Fruit fly (Drosophila melanogaster) whole organism, prepupa: ENCODE measurements around the gene CG5103.

Experiments
- Blimp-1 ChIP-seq: fragments of 200-800 bp; sonication (Bioruptor generic); optimal IDR thresholded peaks from 3 replicates; lab custom pipeline; 2017; ENCODE audit warnings: missing biosample characterization, missing genetic modification characterization, mild to moderate bottlenecking, moderate library complexity, missing genetic modification reagents
- CG10631 ChIP-seq: fragments of 200-800 bp; sonication (Bioruptor generic); optimal IDR thresholded peaks from 2 replicates; lab custom pipeline; 2016; ENCODE audit warnings: missing biosample characterization, missing genetic modification characterization
- CG11294 ChIP-seq: fragments of 200-800 bp; sonication (Bioruptor generic); IDR thresholded peaks from 2 replicates; pipeline ENCODE4 v1.3.6; 2022; ENCODE audit warnings: missing biosample characterization, missing genetic modification characterization
- CG11762 ChIP-seq: fragments of 200-800 bp; sonication (Bioruptor generic); optimal IDR thresholded peaks from 3 replicates; lab custom pipeline; 2016; ENCODE audit warnings: missing biosample characterization, missing genetic modification characterization; ENCODE audit not compliant: insufficient read depth
- CG11902 ChIP-seq: fragments of 200-800 bp; sonication (Bioruptor generic); optimal IDR thresholded peaks from 3 replicates; lab custom pipeline; 2016; ENCODE audit warnings: missing biosample characterization, missing genetic modification characterization
- CG15336 ChIP-seq: fragments of 200-800 bp; sonication (Bioruptor generic); IDR thresholded peaks from 2 replicates; pipeline ENCODE4 v1.3.6; 2022; ENCODE audit warnings: missing biosample characterization, missing genetic modification characterization
- CG1621 ChIP-seq: fragments of 200-800 bp; sonication (Bioruptor generic); optimal IDR thresholded peaks from 3 replicates; lab custom pipeline; 2018; ENCODE audit warnings: missing biosample characterization, mild to moderate bottlenecking, missing genetic modification characterization
- CG16779 ChIP-seq: fragments of 200-800 bp; sonication (Bioruptor generic); optimal IDR thresholded peaks from 3 replicates; lab custom pipeline; 2017; ENCODE audit warnings: missing biosample characterization, mild to moderate bottlenecking, missing genetic modification characterization
- CG3032 ChIP-seq: fragments of 200-800 bp; optimal IDR thresholded peaks from 2 replicates; lab custom pipeline; 2019; ENCODE audit warnings: missing biosample characterization, mild to moderate bottlenecking, missing genetic modification characterization, moderate library complexity
- CG31627 ChIP-seq: fragments of 200-800 bp; sonication (Bioruptor generic); optimal IDR thresholded peaks from 3 replicates; lab custom pipeline; 2016; ENCODE audit warnings: missing biosample characterization, missing genetic modification characterization
- CG32006 ChIP-seq: fragments of 200-800 bp; sonication (Bioruptor generic); optimal IDR thresholded peaks from 3 replicates; lab custom pipeline; 2017; ENCODE audit warnings: missing biosample characterization, mild to moderate bottlenecking, missing genetic modification characterization
- CG34406 ChIP-seq: fragments of 200-800 bp; sonication (Bioruptor generic); optimal IDR thresholded peaks from 3 replicates; lab custom pipeline; 2016; ENCODE audit warnings: missing biosample characterization, missing genetic modification characterization
- CG3919 ChIP-seq: fragments of 200-800 bp; sonication (Bioruptor generic); optimal IDR thresholded peaks from 3 replicates; lab custom pipeline; 2016; ENCODE audit warnings: missing biosample characterization, missing genetic modification characterization
- CG4318 ChIP-seq: fragments of 200-800 bp; sonication (Bioruptor generic); optimal IDR thresholded peaks from 3 replicates; lab custom pipeline; 2017; ENCODE audit warnings: missing biosample characterization, mild to moderate bottlenecking, missing genetic modification characterization
- CG6163 ChIP-seq: fragments of 200-800 bp; sonication (Bioruptor generic); IDR thresholded peaks from 3 replicates; pipeline ENCODE4 v1.3.6; 2022; ENCODE audit warnings: missing biosample characterization, missing genetic modification characterization
- CG6808 ChIP-seq: fragments of 200-800 bp; sonication (Bioruptor generic); optimal IDR thresholded peaks from 3 replicates; lab custom pipeline; 2017; ENCODE audit warnings: missing biosample characterization, missing genetic modification characterization, mild to moderate bottlenecking, moderate library complexity, missing genetic modification reagents
- CG7368 ChIP-seq: fragments of 200-800 bp; sonication (Bioruptor generic); optimal IDR thresholded peaks from 3 replicates; lab custom pipeline; 2016; ENCODE audit warnings: missing biosample characterization, missing genetic modification characterization
- CG8119 ChIP-seq: fragments of 200-800 bp; sonication (Bioruptor generic); IDR thresholded peaks from 3 replicates; pipeline ENCODE4 v1.3.6; 2022; ENCODE audit warnings: missing biosample characterization, missing genetic modification characterization
- CG8632 ChIP-seq: fragments of 200-800 bp; sonication (Bioruptor generic); optimal IDR thresholded peaks from 3 replicates; lab custom pipeline; 2016; ENCODE audit warnings: missing biosample characterization, missing genetic modification characterization
- CG9139 ChIP-seq: fragments of 200-800 bp; sonication (Bioruptor generic); optimal IDR thresholded peaks from 3 replicates; lab custom pipeline; 2017; ENCODE audit warnings: missing biosample characterization, mild to moderate bottlenecking, missing genetic modification characterization
- Eip75B ChIP-seq: fragments of 200-800 bp; sonication (Bioruptor generic); optimal IDR thresholded peaks from 3 replicates; lab custom pipeline; 2016; ENCODE audit warnings: missing biosample characterization, missing genetic modification characterization
- Eip78C ChIP-seq: fragments of 200-800 bp; sonication (Bioruptor generic); peaks from one replicate; lab custom pipeline; 2016; ENCODE audit warnings: missing biosample characterization, missing genetic modification characterization
- Eip93F ChIP-seq: fragments of 200-800 bp; sonication (Bioruptor generic); optimal IDR thresholded peaks from 2 replicates; lab custom pipeline; 2016; ENCODE audit warnings: missing biosample characterization, mild to moderate bottlenecking, missing genetic modification characterization
- Ets21C ChIP-seq: fragments of 200-800 bp; sonication (Bioruptor generic); optimal IDR thresholded peaks from 3 replicates; lab custom pipeline; 2016; ENCODE audit warnings: missing biosample characterization, missing genetic modification characterization
- Ets96B ChIP-seq: fragments of 200-800 bp; optimal IDR thresholded peaks from 2 replicates; lab custom pipeline; 2019; ENCODE audit warnings: missing biosample characterization, mild to moderate bottlenecking, missing genetic modification characterization, moderate library complexity
- Gug ChIP-seq: fragments of 200-800 bp; sonication (Bioruptor generic); IDR thresholded peaks from 2 replicates; pipeline ENCODE4 v1.3.6; 2022; ENCODE audit warnings: missing biosample characterization, missing genetic modification characterization
- Hr38 ChIP-seq: sonication (Bioruptor generic); optimal IDR thresholded peaks from 2 replicates; lab custom pipeline; 2016; ENCODE audit warnings: missing biosample characterization, missing genetic modification characterization
- Hr39 ChIP-seq: fragments of 200-800 bp; sonication (Bioruptor generic); optimal IDR thresholded peaks from 2 replicates; lab custom pipeline; 2016; ENCODE audit warnings: missing biosample characterization, missing genetic modification characterization
- Hr4 ChIP-seq: fragments of 200-800 bp; sonication (Bioruptor generic); optimal IDR thresholded peaks from 3 replicates; lab custom pipeline; 2016; ENCODE audit warnings: missing biosample characterization, missing genetic modification characterization
- Lpt ChIP-seq: fragments of 200-800 bp; sonication (Bioruptor generic); optimal IDR thresholded peaks from 3 replicates; lab custom pipeline; 2016; ENCODE audit warnings: missing biosample characterization, missing genetic modification characterization
- Met ChIP-seq: fragments of 200-800 bp; sonication (Bioruptor generic); optimal IDR thresholded peaks from 3 replicates; lab custom pipeline; 2016; ENCODE audit warnings: missing biosample characterization, missing genetic modification characterization
- OdsH ChIP-seq: fragments of 200-800 bp; sonication (Bioruptor generic); optimal IDR thresholded peaks from 3 replicates; lab custom pipeline; 2016; ENCODE audit warnings: missing biosample characterization, missing genetic modification characterization
- Smox ChIP-seq: fragments of 200-800 bp; sonication (Bioruptor generic); optimal IDR thresholded peaks from 3 replicates; lab custom pipeline; 2016; ENCODE audit warnings: missing biosample characterization, missing genetic modification characterization
- Sox14 ChIP-seq: fragments of 200-800 bp; sonication (Bioruptor generic); optimal IDR thresholded peaks from 3 replicates; lab custom pipeline; 2016; ENCODE audit warnings: missing biosample characterization, missing genetic modification characterization
- Sox15 ChIP-seq: fragments of 200-800 bp; sonication (Bioruptor generic); optimal IDR thresholded peaks from 3 replicates; lab custom pipeline; 2016; ENCODE audit warnings: missing biosample characterization, missing genetic modification characterization
- achi ChIP-seq: fragments of 200-800 bp; sonication (Bioruptor generic); optimal IDR thresholded peaks from 3 replicates; lab custom pipeline; 2016; ENCODE audit warnings: missing biosample characterization, missing genetic modification characterization
- cyc ChIP-seq: fragments of 200-800 bp; sonication (Bioruptor generic); optimal IDR thresholded peaks from 3 replicates; lab custom pipeline; 2016; ENCODE audit warnings: missing biosample characterization, missing genetic modification characterization
- dac ChIP-seq: fragments of 200-800 bp; sonication (Bioruptor generic); optimal IDR thresholded peaks from 2 replicates; lab custom pipeline; 2017; ENCODE audit warnings: missing biosample characterization, mild to moderate bottlenecking, missing genetic modification characterization
- dsx ChIP-seq: fragments of 200-800 bp; optimal IDR thresholded peaks from 3 replicates; lab custom pipeline; 2019; ENCODE audit warnings: missing biosample characterization, mild to moderate bottlenecking, missing genetic modification characterization, moderate library complexity; ENCODE audit not compliant: poor library complexity, severe bottlenecking
- eg ChIP-seq: fragments of 200-800 bp; sonication (Bioruptor generic); IDR thresholded peaks from 3 replicates; pipeline ENCODE4 v1.3.6; 2022; ENCODE audit warnings: missing biosample characterization, missing genetic modification characterization
- esn ChIP-seq: fragments of 200-800 bp; sonication (Bioruptor generic); optimal IDR thresholded peaks from 2 replicates; lab custom pipeline; 2016; ENCODE audit warnings: missing biosample characterization, mild to moderate bottlenecking, missing genetic modification characterization, moderate library complexity
- fd59A ChIP-seq: fragments of 200-800 bp; sonication (Bioruptor generic); optimal IDR thresholded peaks from 2 replicates; lab custom pipeline; 2017; ENCODE audit warnings: missing biosample characterization, mild to moderate bottlenecking, missing genetic modification characterization, missing genetic modification reagents
- fd85E ChIP-seq: fragments of 200-800 bp; sonication (Bioruptor generic); optimal IDR thresholded peaks from 3 replicates; lab custom pipeline; 2016; ENCODE audit warnings: missing biosample characterization, missing genetic modification characterization
- fkh ChIP-seq: fragments of 200-800 bp; sonication (Bioruptor generic); optimal IDR thresholded peaks from 3 replicates; lab custom pipeline; 2017; ENCODE audit warnings: missing biosample characterization, mild to moderate bottlenecking, missing genetic modification characterization, moderate library complexity
- lz ChIP-seq: fragments of 200-800 bp; sonication (Bioruptor generic); optimal IDR thresholded peaks from 3 replicates; lab custom pipeline; 2016; ENCODE audit warnings: missing biosample characterization, missing genetic modification characterization
- net ChIP-seq: fragments of 200-800 bp; sonication (Bioruptor generic); optimal IDR thresholded peaks from 3 replicates; lab custom pipeline; 2016; ENCODE audit warnings: missing biosample characterization, missing genetic modification characterization
- pdm3 ChIP-seq: fragments of 200-800 bp; sonication (Bioruptor generic); optimal IDR thresholded peaks from 3 replicates; lab custom pipeline; 2016; ENCODE audit warnings: missing biosample characterization, missing genetic modification characterization
- salr ChIP-seq, 2 experiments: fragments of 200-800 bp; sonication (Bioruptor generic); optimal IDR thresholded peaks; 3 replicates each; lab custom pipeline; 2016 to 2018; ENCODE audit warnings: missing biosample characterization in 2 of 2, missing genetic modification characterization in 2 of 2, mild to moderate bottlenecking in 1 of 2
- spab ChIP-seq: fragments of 200-800 bp; sonication (Bioruptor generic); optimal IDR thresholded peaks from 2 replicates; lab custom pipeline; 2017; ENCODE audit warnings: missing biosample characterization, mild to moderate bottlenecking, missing genetic modification characterization, missing genetic modification reagents
- ss ChIP-seq, 2 experiments: fragments of 200-800 bp; sonication (Bioruptor generic); optimal IDR thresholded peaks; 2 replicates in 1 of 2; 3 replicates in 1 of 2; lab custom pipeline; 2017 to 2018; ENCODE audit warnings: mild to moderate bottlenecking in 2 of 2, missing biosample characterization in 2 of 2, missing genetic modification characterization in 2 of 2, moderate library complexity in 1 of 2
- svp ChIP-seq: fragments of 200-800 bp; sonication (Bioruptor generic); peaks from one replicate; lab custom pipeline; 2016; ENCODE audit warnings: missing biosample characterization, missing genetic modification characterization
- topi ChIP-seq: fragments of 200-800 bp; sonication (Bioruptor generic); optimal IDR thresholded peaks from 3 replicates; lab custom pipeline; 2016; ENCODE audit warnings: missing biosample characterization, missing genetic modification characterization
- vri ChIP-seq: fragments of 200-800 bp; sonication (Bioruptor generic); optimal IDR thresholded peaks from 3 replicates; lab custom pipeline; 2016; ENCODE audit warnings: missing biosample characterization, mild to moderate bottlenecking, missing genetic modification characterization

The CG5103 gene

DNA sequence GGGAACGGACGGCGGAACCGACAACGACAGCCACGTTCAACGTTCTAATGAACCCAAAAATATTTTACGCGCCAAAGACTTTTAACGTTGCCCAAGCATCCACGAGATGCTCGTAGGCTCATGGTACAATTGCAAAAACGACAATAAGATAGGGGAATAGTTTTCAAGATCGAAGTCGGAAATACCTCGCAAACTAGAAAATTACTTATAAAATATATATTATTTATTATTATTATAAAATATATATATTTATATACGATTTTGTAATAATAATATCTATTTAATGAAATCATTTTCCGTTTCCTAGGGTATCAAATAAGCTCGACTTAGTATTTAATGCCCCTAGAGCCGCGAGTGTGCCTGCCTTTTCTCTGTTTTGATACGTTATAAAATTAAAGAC, 50.9 kb downstream of the CG5103 start:
- TF ChIP-seq Eip75B, result peak; percentile 14
- TF ChIP-seq salr (GFP tag; optimal IDR thresholded peaks at IDR 0.05; lab: Kevin White, UChicago), result peak in 1 of 2 experiments; percentile 12
- no peak for TF ChIP-seq pdm3
- no peak for TF ChIP-seq vri (GFP tag; lab: Kevin White, UChicago)
- TF ChIP-seq Blimp-1 (GFP tag; lab: Kevin White, UChicago), result no peak
- peak; percentile 39; the same call in 1 of the 2 replicates for TF ChIP-seq Gug (GFP tag; lab: Robert Waterston, UW)
- TF ChIP-seq esn (GFP tag; lab: Kevin White, UChicago), result peak; percentile 8
- no peak for TF ChIP-seq Met (GFP tag; lab: Kevin White, UChicago)
- peak; percentile 55 for TF ChIP-seq achi (GFP tag; lab: Kevin White, UChicago)
- TF ChIP-seq Ets21C, result no peak
- TF ChIP-seq fd85E (GFP tag; lab: Kevin White, UChicago), result no peak
- no peak for TF ChIP-seq topi (GFP tag; lab: Kevin White, UChicago)
- TF ChIP-seq CG16779, result no peak
- no peak for TF ChIP-seq Lpt
- no peak for TF ChIP-seq CG31627 (GFP tag; lab: Kevin White, UChicago)
- peak; percentile 83 for TF ChIP-seq CG3032
- TF ChIP-seq CG32006 (GFP tag; lab: Kevin White, UChicago), result peak; percentile 50
- peak; percentile 68 for TF ChIP-seq CG3919 (GFP tag; lab: Kevin White, UChicago)
- TF ChIP-seq Eip78C (GFP tag; lab: Kevin White, UChicago), result peak; percentile 6
- TF ChIP-seq svp (GFP tag; lab: Kevin White, UChicago), result peak; percentile 64
- no peak for TF ChIP-seq Eip93F
- TF ChIP-seq CG34406 (GFP tag; lab: Kevin White, UChicago), result peak; percentile 5
- peak; percentile 84 for TF ChIP-seq CG10631 (GFP tag; lab: Kevin White, UChicago)
- no peak for TF ChIP-seq CG8632 (GFP tag; lab: Kevin White, UChicago)
- peak; percentile 3 for TF ChIP-seq OdsH (GFP tag; lab: Kevin White, UChicago)
- TF ChIP-seq CG4318 (GFP tag; lab: Kevin White, UChicago), result peak; percentile 18
- no peak for TF ChIP-seq lz (GFP tag; lab: Kevin White, UChicago)
- TF ChIP-seq fkh (GFP tag; lab: Kevin White, UChicago), result no peak
- peak; percentile 84 for TF ChIP-seq Ets96B (tag; lab: Kevin White, UChicago)
- peak; percentile 14 for TF ChIP-seq CG7368 (GFP tag; lab: Kevin White, UChicago)
- TF ChIP-seq Hr39, result no peak
- TF ChIP-seq Smox (GFP tag; lab: Kevin White, UChicago), result no peak
- TF ChIP-seq spab (GFP tag; lab: Kevin White, UChicago), result peak; percentile 77
- TF ChIP-seq CG1621 (tag; lab: Kevin White, UChicago), result peak; percentile 21
- no peak for TF ChIP-seq cyc (GFP tag; lab: Kevin White, UChicago)
- no peak for TF ChIP-seq dac (GFP tag; lab: Kevin White, UChicago)
- TF ChIP-seq CG11902, result no peak
- no peak for TF ChIP-seq net (GFP tag; lab: Kevin White, UChicago)
- no peak for TF ChIP-seq Hr38 (GFP tag; lab: Kevin White, UChicago)
- TF ChIP-seq CG6808, result peak; percentile 79
- TF ChIP-seq Hr4 (GFP tag; lab: Kevin White, UChicago), result no peak
- peak; percentile 7 for TF ChIP-seq CG9139 (GFP tag; lab: Kevin White, UChicago)
- TF ChIP-seq fd59A, result peak; percentile 25
- peak; percentile 31; the same call in 1 of the 2 replicates for TF ChIP-seq CG11294 (GFP tag; lab: Robert Waterston, UW)
- TF ChIP-seq dsx, result peak; percentile 40
- peak; percentile 3 for TF ChIP-seq Sox14
- peak; percentile 68 for TF ChIP-seq eg (GFP tag; lab: Robert Waterston, UW)
- TF ChIP-seq CG15336, result peak; percentile 59
- no peak for TF ChIP-seq Sox15 (GFP tag; lab: Kevin White, UChicago)
- peak; percentile 44 for TF ChIP-seq CG11762 (GFP tag; lab: Kevin White, UChicago)
- TF ChIP-seq CG8119 (GFP tag; lab: Robert Waterston, UW), result no peak
- peak in 1 of 2 experiments; percentile 40 for TF ChIP-seq ss (GFP tag; optimal IDR thresholded peaks at IDR 0.05; lab: Kevin White, UChicago)
- TF ChIP-seq CG6163 (GFP tag; lab: Robert Waterston, UW), result peak; percentile 81
